Worm (Caenorhabditis elegans): ENCODE measurements around the gene ced-6.
A peak's percentile ranks its signal among the peaks of the same experiment; 100 is the strongest.

Gene ced-6

ce11 chrIII:5595445-5595844 is at the start of gene ced-6:
ced-6 (plus strand) TSS chrIII:5595771.
- TF ChIP-seq dve-1 (tag; optimal IDR thresholded peaks at IDR 0.05; ENCODE audit: insufficient read depth) (peak; percentile 9), aha-1 (tag) (peak; percentile 81), set-16 (GFP tag; IDR thresholded peaks at IDR 0.05) (no peak), jun-1 (tag; optimal IDR thresholded peaks at IDR 0.05) (no peak), nhr-25 (tag; optimal IDR thresholded peaks at IDR 0.05; ENCODE audit: borderline replicate concordance, insufficient read depth) (no peak)

DNA sequence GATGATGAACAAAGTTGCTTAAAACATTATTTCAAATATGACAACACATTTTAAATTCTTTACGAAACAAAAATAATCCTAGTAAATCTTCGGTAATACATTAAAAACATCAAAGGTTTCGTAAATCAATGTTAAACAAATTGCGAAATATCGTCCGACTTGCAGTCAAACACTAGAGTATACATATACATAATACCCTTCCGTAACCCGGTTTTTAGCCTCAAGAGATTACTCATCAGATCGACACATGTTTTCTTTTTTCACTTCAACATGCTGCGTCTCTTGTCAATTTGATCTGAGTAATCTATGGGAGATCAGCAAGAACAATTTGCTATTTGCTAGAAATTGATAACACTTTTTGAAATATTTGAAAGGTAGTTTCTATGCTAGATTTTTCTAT is 49.3 kb upstream of the ced-6 start:
- TF ChIP-seq hlh-30 (tag; optimal IDR thresholded peaks at IDR 0.05; ENCODE audit: insufficient read depth): peak; percentile 2
- peak; percentile 49 for TF ChIP-seq nhr-28 (tag; optimal IDR thresholded peaks at IDR 0.05)
- peak; percentile 38 for TF ChIP-seq dve-1 (tag; optimal IDR thresholded peaks at IDR 0.05; ENCODE audit: insufficient read depth)
- no peak for TF ChIP-seq nhr-111 (GFP tag; optimal IDR thresholded peaks at IDR 0.05)
- TF ChIP-seq nhr-48 (tag; optimal IDR thresholded peaks at IDR 0.05): peak; percentile 19
- peak in 1 of 2 experiments; percentile 51 for TF ChIP-seq mdl-1 (tag; optimal IDR thresholded peaks at IDR 0.05)
- TF ChIP-seq mes-2 (tag; optimal IDR thresholded peaks at IDR 0.05; ENCODE audit: poor library complexity, severe bottlenecking): peak; percentile 14
- no peak for TF ChIP-seq madf-9 (GFP tag; conservative IDR thresholded peaks at IDR 0.05)

- TF ChIP-seq dve-1 (tag; optimal IDR thresholded peaks at IDR 0.05; ENCODE audit: insufficient read depth) (no peak), dmd-6 (GFP tag; IDR thresholded peaks at IDR 0.05) (peak; percentile 55), pqm-1 (tag; optimal IDR thresholded peaks at IDR 0.05) (peak; percentile 70), ceh-82 (tag; optimal IDR thresholded peaks at IDR 0.05) (no peak), nhr-25 (tag; optimal IDR thresholded peaks at IDR 0.05; ENCODE audit: borderline replicate concordance, insufficient read depth) (no peak), mxl-3 (GFP tag; optimal IDR thresholded peaks at IDR 0.05) (peak; percentile 31), rbr-2 (tag; optimal IDR thresholded peaks at IDR 0.05) (no peak), daf-16 (GFP tag; optimal IDR thresholded peaks at IDR 0.05) (no peak), daf-16 (tag; optimal IDR thresholded peaks at IDR 0.05) (peak; percentile 30)
These were observed 48.8 kb upstream of the ced-6 start, which contains the start of gene F09F7.5 for ce11 chrIII:5546730-5547129. F09F7.5 (plus strand) TSS chrIII:5546987.

DNA sequence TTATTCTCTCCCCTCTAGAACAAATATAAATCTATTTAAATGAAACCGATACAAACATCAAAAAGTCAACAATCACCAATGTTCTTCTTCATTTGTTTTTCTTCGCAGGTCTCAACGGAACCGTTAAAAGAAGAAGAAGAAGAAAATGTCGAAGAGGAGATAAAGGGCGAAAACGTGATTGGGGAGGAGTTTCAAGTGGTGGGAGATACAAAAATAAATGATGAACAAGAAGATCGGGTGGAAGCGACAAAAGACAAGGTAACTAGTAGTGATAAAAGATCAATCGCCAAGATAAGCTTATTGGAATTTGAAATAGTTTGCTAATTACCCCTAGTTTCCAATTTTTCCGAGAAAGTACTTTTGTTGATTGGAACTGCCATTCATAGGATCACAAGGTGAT is 45.4 kb upstream of the ced-6 start:
- peak; percentile 23 for TF ChIP-seq dve-1 (tag; optimal IDR thresholded peaks at IDR 0.05; ENCODE audit: insufficient read depth)
- no peak for TF ChIP-seq sdz-12 (GFP tag; optimal IDR thresholded peaks at IDR 0.05)
- TF ChIP-seq nhr-11 (tag; optimal IDR thresholded peaks at IDR 0.05): no peak
- no peak for TF ChIP-seq nhr-6 (tag; optimal IDR thresholded peaks at IDR 0.05)
- TF ChIP-seq cey-2 (tag; optimal IDR thresholded peaks at IDR 0.05; ENCODE audit: borderline replicate concordance, insufficient read depth): peak; percentile 6
- TF ChIP-seq unc-62 (GFP tag; optimal IDR thresholded peaks at IDR 0.05 in 1 of 2): peak in 1 of 2 experiments; percentile 61
- no peak for TF ChIP-seq unc-62 (tag; optimal IDR thresholded peaks at IDR 0.05)
- TF ChIP-seq dmd-6 (GFP tag; IDR thresholded peaks at IDR 0.05): 0 out of 2 replicates have a peak, but pooled peaks have one; percentile 12
- peak; percentile 9; the same call in 1 of the 2 replicates for TF ChIP-seq lin-29 (GFP tag; IDR thresholded peaks at IDR 0.05)
- TF ChIP-seq hlh-30 (tag; optimal IDR thresholded peaks at IDR 0.05; ENCODE audit: insufficient read depth): peak; percentile 18
- no peak for TF ChIP-seq arid-1 (GFP tag; conservative IDR thresholded peaks at IDR 0.05)
- TF ChIP-seq aha-1 (tag): peak; percentile 42
- TF ChIP-seq mdl-1 (tag; optimal IDR thresholded peaks at IDR 0.05): peak in 1 of 2 experiments; percentile 32
- peak; percentile 48 for TF ChIP-seq nhr-28 (tag; optimal IDR thresholded peaks at IDR 0.05)

DNA sequence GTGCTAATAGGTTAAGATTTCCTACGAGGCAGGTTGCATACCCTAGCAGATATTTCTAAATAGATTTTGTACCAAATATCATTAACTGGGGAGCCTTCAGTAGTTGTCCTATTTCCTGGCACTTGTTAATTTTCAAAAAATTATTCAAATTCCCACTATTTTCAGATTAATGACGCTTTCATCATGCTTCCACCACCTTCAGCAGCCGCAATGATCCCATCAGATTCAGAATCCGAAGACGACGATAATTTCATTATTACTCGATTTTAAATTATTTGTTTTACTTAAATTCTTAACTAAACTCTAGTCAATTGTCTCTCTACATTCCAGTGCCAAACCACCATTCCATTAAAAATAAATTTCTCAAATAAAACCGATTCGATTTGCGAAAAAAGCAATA is 44.7 kb upstream of the ced-6 start:
- TF ChIP-seq zfp-3 (GFP tag; conservative IDR thresholded peaks at IDR 0.05) (peak; percentile 90), lin-15B (tag; optimal IDR thresholded peaks at IDR 0.05) (no peak), ama-1 (optimal IDR thresholded peaks at IDR 0.05) (peak; percentile 60), F37D6.2 (tag; optimal IDR thresholded peaks at IDR 0.05) (no peak), nhr-77 (tag; optimal IDR thresholded peaks at IDR 0.05) (peak; percentile 35), ZK337.2 (GFP tag; IDR thresholded peaks at IDR 0.05) (no peak), daf-19 (GFP tag; conservative IDR thresholded peaks at IDR 0.05) (no peak), rbr-2 (tag; optimal IDR thresholded peaks at IDR 0.05) (no peak), mep-1 (tag; optimal IDR thresholded peaks at IDR 0.05) (peak; percentile 53), tra-1 (GFP tag; IDR thresholded peaks at IDR 0.05) (0 out of 2 replicates have a peak, but pooled peaks have one; percentile 20), mdt-29 (GFP tag; IDR thresholded peaks at IDR 0.05) (peak; percentile 43; the same call in 1 of the 2 replicates), php-3 (GFP tag; IDR thresholded peaks at IDR 0.05) (0 out of 2 replicates have a peak, but pooled peaks have one; percentile 38), nhr-6 (tag; optimal IDR thresholded peaks at IDR 0.05) (peak; percentile 22), ceh-62 (tag; optimal IDR thresholded peaks at IDR 0.05) (no peak), dve-1 (tag; optimal IDR thresholded peaks at IDR 0.05; ENCODE audit: insufficient read depth) (peak; percentile 62), snpc-4 (tag; optimal IDR thresholded peaks at IDR 0.05) (no peak), daf-16 (GFP tag; optimal IDR thresholded peaks at IDR 0.05) (no peak), daf-16 (tag; optimal IDR thresholded peaks at IDR 0.05) (peak; percentile 46), T26A8.4 (GFP tag; IDR thresholded peaks at IDR 0.05) (peak; percentile 47; the same call in 1 of the 2 replicates), T20F7.1 (GFP tag; optimal IDR thresholded peaks at IDR 0.05) (peak; percentile 12)

Measured in whole organism, L4 larva.